Worm (Caenorhabditis elegans) whole organism, mixed stage, embryonic: ENCODE results near the gene pgp-11.

Source experiments
- drap-1 ChIP-seq: fragments of 200-800 bp; sonication (Bioruptor generic); optimal IDR thresholded peaks from 3 replicates; lab custom pipeline; 2018; ENCODE audit warnings: mild to moderate bottlenecking, missing genetic modification characterization, missing compliant biosample characterization
- ham-2 ChIP-seq: fragments of 200-800 bp; sonication (Bioruptor generic); optimal IDR thresholded peaks from 2 replicates; lab custom pipeline; 2018; ENCODE audit warnings: mild to moderate bottlenecking, missing genetic modification characterization, missing compliant biosample characterization
- mab-5 ChIP-seq: fragments of 150-350 bp; optimal IDR thresholded peaks from 2 replicates; lab custom pipeline; 2014; ENCODE audit warnings: missing biosample characterization, missing genetic modification characterization
- mep-1 ChIP-seq: fragments of 150-350 bp; optimal IDR thresholded peaks from 2 replicates; lab custom pipeline; 2017; ENCODE audit warnings: missing biosample characterization, missing genetic modification reagents, missing genetic modification characterization, inconsistent platforms
- mls-2 ChIP-seq: sonication (generic microtip); optimal IDR thresholded peaks from 2 replicates; lab custom pipeline; 2016; ENCODE audit warnings: mild to moderate bottlenecking, missing genetic modification characterization, moderate library complexity, missing compliant biosample characterization
- nhr-237 ChIP-seq: fragments of 150-350 bp; optimal IDR thresholded peaks from 2 replicates; lab custom pipeline; 2014; ENCODE audit warnings: missing biosample characterization, missing genetic modification characterization
- nhr-28 ChIP-seq: fragments of 150-350 bp; optimal IDR thresholded peaks from 2 replicates; lab custom pipeline; 2014; ENCODE audit warnings: missing biosample characterization, missing genetic modification characterization
- sptf-1 ChIP-seq: sonication (generic microtip); optimal IDR thresholded peaks from 2 replicates; lab custom pipeline; 2017; ENCODE audit warnings: mild to moderate bottlenecking, missing genetic modification characterization, moderate library complexity, missing compliant biosample characterization

ce11 chrII:8042289-8042688 is 38.2 kb upstream of the pgp-11 start, which contains the start of gene T05H10.1:
- TF ChIP-seq nhr-28 (no peak), nhr-237 (tag; lab: Kevin White, UChicago) (no peak), mep-1 (tag; lab: Kevin White, UChicago) (no peak), mls-2 (no peak), mab-5 (tag; lab: Kevin White, UChicago) (no peak), ham-2 (GFP tag; lab: Kevin White, UChicago) (no peak), drap-1 (GFP tag; lab: Kevin White, UChicago) (no peak), sptf-1 (tag; lab: Kevin White, UChicago) (no peak)
